Fruit fly (Drosophila melanogaster) whole organism, embryonic: Measurements from ENCODE around the gene ida.

Experiments
- Ada2b ChIP-seq: fragments of 200-800 bp; sonication (Bioruptor generic); IDR thresholded peaks from 2 replicates; pipeline ENCODE4 v1.3.6; 2022; ENCODE audit warnings: missing biosample characterization, missing genetic modification characterization
- Bdp1 ChIP-seq: fragments of 200-800 bp; sonication (Bioruptor generic); optimal IDR thresholded peaks from 3 replicates; lab custom pipeline; 2016; ENCODE audit warnings: missing biosample characterization, missing genetic modification characterization
- Bgb ChIP-seq: fragments of 200-800 bp; sonication (Bioruptor generic); IDR thresholded peaks from 2 replicates; pipeline ENCODE4 v1.3.6; 2022; ENCODE audit warnings: missing biosample characterization, missing genetic modification characterization; ENCODE audit not compliant: partially characterized antibody
- CG11247 ChIP-seq: fragments of 200-800 bp; sonication (Bioruptor generic); IDR thresholded peaks from 2 replicates; pipeline ENCODE4 v1.3.6; 2022; ENCODE audit warnings: missing biosample characterization, missing genetic modification characterization
- CG11398 ChIP-seq: fragments of 200-800 bp; sonication (Bioruptor generic); optimal IDR thresholded peaks from 2 replicates; lab custom pipeline; 2016; ENCODE audit warnings: missing biosample characterization, missing genetic modification characterization
- CG11456 ChIP-seq: fragments of 200-800 bp; sonication (Bioruptor generic); IDR thresholded peaks from 3 replicates; pipeline ENCODE4 v1.3.6; 2022; ENCODE audit warnings: missing biosample characterization, missing genetic modification characterization
- CG11695 ChIP-seq: fragments of 200-800 bp; sonication (Bioruptor generic); IDR thresholded peaks from 3 replicates; pipeline ENCODE4 v1.3.6; 2022; ENCODE audit warnings: missing biosample characterization, missing genetic modification characterization
- CG12155 ChIP-seq: fragments of 200-800 bp; sonication (Bioruptor generic); optimal IDR thresholded peaks from 3 replicates; lab custom pipeline; 2016; ENCODE audit warnings: missing biosample characterization, missing genetic modification characterization
- CG13624 ChIP-seq: fragments of 200-800 bp; sonication (Bioruptor generic); optimal IDR thresholded peaks from 2 replicates; lab custom pipeline; 2016; ENCODE audit warnings: missing biosample characterization, missing genetic modification characterization
- CG15479 ChIP-seq: fragments of 200-800 bp; sonication (Bioruptor generic); optimal IDR thresholded peaks from 3 replicates; lab custom pipeline; 2019; ENCODE audit warnings: missing biosample characterization, mild to moderate bottlenecking, missing genetic modification characterization, moderate library complexity
- CG1602 ChIP-seq: fragments of 200-800 bp; sonication (Bioruptor generic); optimal IDR thresholded peaks from 3 replicates; lab custom pipeline; 2016; ENCODE audit warnings: missing biosample characterization, missing genetic modification characterization
- CG2199 ChIP-seq: fragments of 200-800 bp; sonication (Bioruptor generic); IDR thresholded peaks from 3 replicates; pipeline ENCODE4 v1.3.6; 2022; ENCODE audit warnings: missing biosample characterization, missing genetic modification characterization
- CG31224 ChIP-seq: fragments of 200-800 bp; sonication (Bioruptor generic); IDR thresholded peaks from 2 replicates; pipeline ENCODE4 v1.3.6; 2022; ENCODE audit warnings: missing biosample characterization, missing genetic modification characterization
- CG31388 ChIP-seq: fragments of 200-800 bp; sonication (Bioruptor generic); optimal IDR thresholded peaks from 2 replicates; lab custom pipeline; 2016; ENCODE audit warnings: missing biosample characterization, missing genetic modification characterization
- CG34224 ChIP-seq: fragments of 200-800 bp; sonication (Bioruptor generic); IDR thresholded peaks from 3 replicates; pipeline ENCODE4 v1.3.6; 2022; ENCODE audit warnings: missing biosample characterization, missing genetic modification characterization; ENCODE audit not compliant: partially characterized antibody
- CG7786 ChIP-seq: fragments of 200-800 bp; sonication (Bioruptor generic); optimal IDR thresholded peaks from 2 replicates; lab custom pipeline; 2016; ENCODE audit warnings: missing biosample characterization, missing genetic modification characterization
- CG9797 ChIP-seq: fragments of 200-800 bp; sonication (Bioruptor generic); optimal IDR thresholded peaks from 3 replicates; lab custom pipeline; 2018; ENCODE audit warnings: missing biosample characterization, mild to moderate bottlenecking, missing genetic modification characterization
- CoRest ChIP-seq: fragments of 200-800 bp; sonication (Bioruptor generic); optimal IDR thresholded peaks from 3 replicates; lab custom pipeline; 2018; ENCODE audit warnings: missing biosample characterization, mild to moderate bottlenecking, missing genetic modification characterization, moderate library complexity
- CrebB ChIP-seq: fragments of 200-800 bp; sonication (Bioruptor generic); optimal IDR thresholded peaks from 3 replicates; lab custom pipeline; 2018; ENCODE audit warnings: missing biosample characterization, mild to moderate bottlenecking, missing genetic modification characterization
- Gsc ChIP-seq: fragments of 200-800 bp; sonication (Bioruptor generic); IDR thresholded peaks from 2 replicates; pipeline ENCODE4 v1.3.6; 2022; ENCODE audit warnings: missing biosample characterization, missing genetic modification characterization
- MBD-R2 ChIP-seq: fragments of 200-800 bp; sonication (Bioruptor generic); IDR thresholded peaks from 2 replicates; pipeline ENCODE4 v1.3.6; 2022; ENCODE audit warnings: missing biosample characterization, missing genetic modification characterization
- Mes4 ChIP-seq: fragments of 200-800 bp; sonication (Bioruptor generic); optimal IDR thresholded peaks from 2 replicates; lab custom pipeline; 2016; ENCODE audit warnings: missing biosample characterization, missing genetic modification characterization
- Nf-YC ChIP-seq: fragments of 200-800 bp; optimal IDR thresholded peaks from 3 replicates; lab custom pipeline; 2019; ENCODE audit warnings: missing biosample characterization, mild to moderate bottlenecking, missing genetic modification characterization, moderate library complexity
- Oaz ChIP-seq: fragments of 200-800 bp; sonication (Bioruptor generic); IDR thresholded peaks from 2 replicates; pipeline ENCODE4 v1.3.6; 2022; ENCODE audit warnings: missing biosample characterization, missing genetic modification characterization
- Pdp1 ChIP-seq, 2 experiments: fragments of 200-800 bp; sonication (Bioruptor generic); optimal IDR thresholded peaks; 3 replicates each; lab custom pipeline; 2016; ENCODE audit warnings: missing biosample characterization in 2 of 2, missing genetic modification characterization in 2 of 2, mild to moderate bottlenecking in 1 of 2, moderate library complexity in 1 of 2
- Rfx ChIP-seq: fragments of 200-800 bp; sonication (Bioruptor generic); IDR thresholded peaks from 2 replicates; pipeline ENCODE4 v1.3.6; 2022; ENCODE audit warnings: missing biosample characterization, missing genetic modification characterization
- Sox102F ChIP-seq: fragments of 200-800 bp; sonication (Bioruptor generic); optimal IDR thresholded peaks from 2 replicates; lab custom pipeline; 2018; ENCODE audit warnings: missing biosample characterization, mild to moderate bottlenecking, missing genetic modification characterization, moderate library complexity
- Taf1 ChIP-seq: fragments of 200-800 bp; sonication (Bioruptor generic); IDR thresholded peaks from 2 replicates; pipeline ENCODE4 v1.3.6; 2022; ENCODE audit warnings: missing biosample characterization, missing genetic modification characterization
- Xbp1 ChIP-seq: fragments of 200-800 bp; sonication (Bioruptor generic); optimal IDR thresholded peaks from 3 replicates; lab custom pipeline; 2016; ENCODE audit warnings: missing biosample characterization, mild to moderate bottlenecking, missing genetic modification characterization
- btn ChIP-seq: fragments of 200-800 bp; sonication (Bioruptor generic); optimal IDR thresholded peaks from 2 replicates; lab custom pipeline; 2016; ENCODE audit warnings: missing biosample characterization, missing genetic modification characterization
- cato ChIP-seq: fragments of 200-800 bp; sonication (Bioruptor generic); optimal IDR thresholded peaks from 2 replicates; lab custom pipeline; 2016; ENCODE audit warnings: missing biosample characterization, missing genetic modification characterization, borderline replicate concordance
- fd3F ChIP-seq: fragments of 200-800 bp; sonication (Bioruptor generic); optimal IDR thresholded peaks from 2 replicates; lab custom pipeline; 2018; ENCODE audit warnings: missing biosample characterization, mild to moderate bottlenecking, missing genetic modification characterization, moderate library complexity
- fru ChIP-seq: fragments of >200 bp; optimal IDR thresholded peaks from 2 replicates; lab custom pipeline; 2017
- grau ChIP-seq: fragments of 200-800 bp; optimal IDR thresholded peaks from 3 replicates; lab custom pipeline; 2019; ENCODE audit warnings: missing biosample characterization, mild to moderate bottlenecking, missing genetic modification characterization, moderate library complexity
- grn ChIP-seq: fragments of 200-800 bp; sonication (Bioruptor generic); optimal IDR thresholded peaks from 3 replicates; lab custom pipeline; 2017; ENCODE audit warnings: missing biosample characterization, missing genetic modification characterization
- gt ChIP-seq: fragments of 200-800 bp; sonication (Bioruptor generic); IDR thresholded peaks from 2 replicates; pipeline ENCODE4 v1.3.6; 2022; ENCODE audit warnings: missing biosample characterization, missing genetic modification characterization
- her ChIP-seq: fragments of 200-800 bp; sonication (Bioruptor generic); optimal IDR thresholded peaks from 2 replicates; lab custom pipeline; 2016; ENCODE audit warnings: missing biosample characterization, missing genetic modification characterization
- ind ChIP-seq: fragments of 200-800 bp; sonication (Bioruptor generic); optimal IDR thresholded peaks from 3 replicates; lab custom pipeline; 2016; ENCODE audit warnings: missing biosample characterization, missing genetic modification characterization
- nau ChIP-seq: fragments of 200-800 bp; sonication (Bioruptor generic); optimal IDR thresholded peaks from 3 replicates; lab custom pipeline; 2017; ENCODE audit warnings: missing biosample characterization, mild to moderate bottlenecking, missing genetic modification characterization, missing genetic modification reagents
- nerfin-1 ChIP-seq: fragments of 200-800 bp; sonication (Bioruptor generic); optimal IDR thresholded peaks from 3 replicates; lab custom pipeline; 2019; ENCODE audit warnings: missing biosample characterization, mild to moderate bottlenecking, missing genetic modification characterization, moderate library complexity
- pzg ChIP-seq: fragments of 200-800 bp; sonication (Bioruptor generic); optimal IDR thresholded peaks from 3 replicates; lab custom pipeline; 2018; ENCODE audit warnings: missing biosample characterization, mild to moderate bottlenecking, missing genetic modification characterization, moderate library complexity
- sens ChIP-seq: fragments of 200-800 bp; sonication (Bioruptor generic); peaks from one replicate; lab custom pipeline; 2016; ENCODE audit warnings: missing biosample characterization, missing genetic modification characterization
- so ChIP-seq: fragments of 200-800 bp; sonication (Bioruptor generic); IDR thresholded peaks from 3 replicates; pipeline ENCODE4 v1.3.6; 2022; ENCODE audit warnings: missing biosample characterization, missing genetic modification characterization
- sob ChIP-seq: fragments of 200-800 bp; sonication (Bioruptor generic); IDR thresholded peaks from 2 replicates; pipeline ENCODE4 v1.3.6; 2022; ENCODE audit warnings: missing biosample characterization, missing genetic modification characterization
- sr ChIP-seq: fragments of 200-800 bp; sonication (Bioruptor generic); IDR thresholded peaks from 3 replicates; pipeline ENCODE4 v1.3.6; 2022; ENCODE audit warnings: missing biosample characterization, missing genetic modification characterization
- stwl ChIP-seq: fragments of 200-800 bp; sonication (Bioruptor generic); optimal IDR thresholded peaks from 3 replicates; lab custom pipeline; 2018; ENCODE audit warnings: missing biosample characterization, mild to moderate bottlenecking, missing genetic modification characterization, moderate library complexity
- trem ChIP-seq: fragments of 200-800 bp; optimal IDR thresholded peaks from 3 replicates; lab custom pipeline; 2019; ENCODE audit warnings: missing biosample characterization, mild to moderate bottlenecking, missing genetic modification characterization, moderate library complexity
- usp ChIP-seq: fragments of >200 bp; optimal IDR thresholded peaks from 2 replicates; lab custom pipeline; 2017; ENCODE audit warnings: missing biosample characterization, missing genetic modification characterization
- wdn ChIP-seq: fragments of 200-800 bp; sonication (Bioruptor generic); IDR thresholded peaks from 2 replicates; pipeline ENCODE4 v1.3.6; 2022; ENCODE audit warnings: missing biosample characterization, missing genetic modification characterization
- zen ChIP-seq: fragments of 200-800 bp; sonication (Bioruptor generic); optimal IDR thresholded peaks from 3 replicates; lab custom pipeline; 2018; ENCODE audit warnings: missing biosample characterization, mild to moderate bottlenecking, missing genetic modification characterization, moderate library complexity
- zf30C ChIP-seq: fragments of 200-800 bp; sonication (Bioruptor generic); optimal IDR thresholded peaks from 3 replicates; lab custom pipeline; 2018; ENCODE audit warnings: missing biosample characterization, mild to moderate bottlenecking, missing genetic modification characterization
- zfh2 ChIP-seq: fragments of 200-800 bp; sonication (Bioruptor generic); optimal IDR thresholded peaks from 2 replicates; lab custom pipeline; 2016; ENCODE audit warnings: missing biosample characterization, missing genetic modification characterization

ida gene

dm6 chr3L:3896553-3897034 lies 8.6 kb upstream of the ida start, which contains the start of the genes Gr63a and Lamtor4 (continued):
- TF ChIP-seq her (GFP tag; lab: Kevin White, UChicago): peak; percentile 41
- no peak for TF ChIP-seq Mes4 (GFP tag; lab: Kevin White, UChicago)
- no peak for TF ChIP-seq CG1602 (GFP tag; lab: Kevin White, UChicago)
- peak; percentile 13; the same call in 1 of the 2 replicates for TF ChIP-seq CG11247
- no peak for TF ChIP-seq CG11456 (GFP tag; lab: Robert Waterston, UW)
- TF ChIP-seq sr (GFP tag; lab: Robert Waterston, UW): peak; percentile 58; the same call in 1 of the 3 replicates
- TF ChIP-seq CG15479: no peak
- TF ChIP-seq stwl (tag; lab: Kevin White, UChicago): peak; percentile 76
- TF ChIP-seq CG2199 (GFP tag; lab: Robert Waterston, UW): peak; percentile 98
- TF ChIP-seq CG31224 (GFP tag; lab: Robert Waterston, UW): no peak
- TF ChIP-seq CoRest (tag; lab: Kevin White, UChicago): peak; percentile 19
- TF ChIP-seq zf30C (GFP tag; lab: Kevin White, UChicago): no peak
- TF ChIP-seq CG11398 (GFP tag; lab: Kevin White, UChicago): peak; percentile 0
- peak; percentile 88 for TF ChIP-seq pzg (GFP tag; lab: Kevin White, UChicago)
- TF ChIP-seq Ada2b (GFP tag; lab: Robert Waterston, UW): no peak
- TF ChIP-seq Gsc (GFP tag; lab: Robert Waterston, UW): no peak
- no peak for TF ChIP-seq Taf1 (GFP tag; lab: Robert Waterston, UW)
- peak; percentile 91 for TF ChIP-seq CG9797 (GFP tag; lab: Kevin White, UChicago)
- no peak for TF ChIP-seq CrebB (tag; lab: Kevin White, UChicago)
- TF ChIP-seq cato (GFP tag; lab: Kevin White, UChicago): no peak
- no peak for TF ChIP-seq ind (GFP tag; lab: Kevin White, UChicago)
- peak; percentile 25 for TF ChIP-seq Bdp1 (GFP tag; lab: Kevin White, UChicago)
- TF ChIP-seq trem (tag; lab: Kevin White, UChicago): peak; percentile 85
- TF ChIP-seq fru (lab: Kevin White, UChicago): no peak
- TF ChIP-seq fd3F (GFP tag; lab: Kevin White, UChicago): no peak
- TF ChIP-seq nerfin-1 (tag; lab: Kevin White, UChicago): peak; percentile 72
- TF ChIP-seq btn: peak; percentile 24
- peak; percentile 25 for TF ChIP-seq grn (GFP tag; lab: Kevin White, UChicago)
- peak; percentile 60 for TF ChIP-seq Rfx (GFP tag; lab: Robert Waterston, UW)
- no peak for TF ChIP-seq usp (GFP tag; lab: Kevin White, UChicago)
- no peak for TF ChIP-seq CG31388 (GFP tag; lab: Kevin White, UChicago)
- TF ChIP-seq wdn (GFP tag; lab: Robert Waterston, UW): 0 out of 2 replicates have a peak, but pooled peaks have one; percentile 26
- TF ChIP-seq gt (GFP tag; lab: Robert Waterston, UW): no peak
- TF ChIP-seq CG12155 (GFP tag; lab: Kevin White, UChicago): peak; percentile 5
- TF ChIP-seq Oaz: no peak
- peak; percentile 24; the same call in 1 of the 2 replicates for TF ChIP-seq sob (GFP tag; lab: Robert Waterston, UW)
- no peak for TF ChIP-seq CG11695 (GFP tag; lab: Robert Waterston, UW)
- peak in 1 of 2 experiments; percentile 22 for TF ChIP-seq Pdp1 (GFP tag; optimal IDR thresholded peaks at IDR 0.05; lab: Kevin White, UChicago)
- peak; percentile 28 for TF ChIP-seq CG7786 (GFP tag; lab: Kevin White, UChicago)
- TF ChIP-seq sens (GFP tag; lab: Kevin White, UChicago): peak; percentile 82
- TF ChIP-seq MBD-R2 (GFP tag; lab: Robert Waterston, UW): peak; percentile 81
- TF ChIP-seq Nf-YC (tag; lab: Kevin White, UChicago): peak; percentile 32
- peak; percentile 16 for TF ChIP-seq grau
- peak; percentile 1 for TF ChIP-seq nau (GFP tag; lab: Kevin White, UChicago)
- TF ChIP-seq Sox102F (GFP tag; lab: Kevin White, UChicago): no peak
- TF ChIP-seq Xbp1 (GFP tag; lab: Kevin White, UChicago): peak; percentile 26
- peak; percentile 57 for TF ChIP-seq CG13624 (GFP tag; lab: Kevin White, UChicago)
- TF ChIP-seq zen: peak; percentile 7
- no peak for TF ChIP-seq CG34224 (GFP tag; lab: Robert Waterston, UW)
- peak; percentile 15 for TF ChIP-seq zfh2 (GFP tag; lab: Kevin White, UChicago)
- TF ChIP-seq so: no peak
- peak; percentile 16; the same call in 1 of the 2 replicates for TF ChIP-seq Bgb (GFP tag; lab: Robert Waterston, UW)
